Worm (Caenorhabditis elegans) whole organism, mixed stage, embryonic: ENCODE results near the gene K08E7.4.

Source experiments
- mep-1 ChIP-seq: fragments of 150-350 bp; optimal IDR thresholded peaks from 2 replicates; lab custom pipeline; 2017; ENCODE audit warnings: missing biosample characterization, missing genetic modification reagents, missing genetic modification characterization, inconsistent platforms
- unc-62 ChIP-seq: fragments of 150-350 bp; optimal IDR thresholded peaks from 2 replicates; lab custom pipeline; 2014; ENCODE audit warnings: missing biosample characterization, missing genetic modification reagents, missing genetic modification characterization

- TF ChIP-seq unc-62 (GFP tag; lab: Kevin White, UChicago) = no peak
- no peak for TF ChIP-seq mep-1 (tag; lab: Kevin White, UChicago)
These were observed 45.5 kb downstream of the K08E7.4 start, which contains the start of gene eak-4 for ce11 chrIV:12525409-12525808.
